Fruit fly (Drosophila melanogaster): Measurements from ENCODE around the gene IKKbeta.

Gene IKKbeta

dm6 chr3R:16094011-16094729, 44.9 kb upstream of the IKKbeta start (continued):
- TF ChIP-seq dsx (GFP tag; optimal IDR thresholded peaks at IDR 0.05; ENCODE audit: poor library complexity, severe bottlenecking) (peak; percentile 71), Sox102F (GFP tag; optimal IDR thresholded peaks at IDR 0.05) (peak; percentile 56), vri (GFP tag; optimal IDR thresholded peaks at IDR 0.05) (no peak), CG34406 (GFP tag; optimal IDR thresholded peaks at IDR 0.05) (peak; percentile 71), Eip75B (GFP tag; optimal IDR thresholded peaks at IDR 0.05) (peak; percentile 73), CG3032 (tag; optimal IDR thresholded peaks at IDR 0.05) (peak; percentile 79), CG1621 (tag; optimal IDR thresholded peaks at IDR 0.05) (peak; percentile 43), CG3919 (GFP tag; optimal IDR thresholded peaks at IDR 0.05) (peak; percentile 84), CG6854 (GFP tag; optimal IDR thresholded peaks at IDR 0.05) (peak; percentile 26), CG6808 (GFP tag; optimal IDR thresholded peaks at IDR 0.05) (peak; percentile 82), Lpt (GFP tag; optimal IDR thresholded peaks at IDR 0.05) (peak; percentile 87), Hr4 (GFP tag; optimal IDR thresholded peaks at IDR 0.05) (peak; percentile 86), acj6 (GFP tag; optimal IDR thresholded peaks at IDR 0.05) (peak; percentile 83), Ets96B (tag; optimal IDR thresholded peaks at IDR 0.05) (peak; percentile 80), CG11902 (GFP tag; optimal IDR thresholded peaks at IDR 0.05) (peak; percentile 28), net (GFP tag; optimal IDR thresholded peaks at IDR 0.05) (peak; percentile 84), Smox (GFP tag; optimal IDR thresholded peaks at IDR 0.05) (no peak), CG6276 (GFP tag; optimal IDR thresholded peaks at IDR 0.05) (peak; percentile 91), CG11294 (GFP tag; IDR thresholded peaks at IDR 0.05) (no peak; the same call in none of the 2 replicates), salr (GFP tag; optimal IDR thresholded peaks at IDR 0.05) (peak in 1 of 2 experiments; percentile 96), CG16779 (tag; optimal IDR thresholded peaks at IDR 0.05) (peak; percentile 78), topi (GFP tag; optimal IDR thresholded peaks at IDR 0.05) (peak; percentile 70), Gug (GFP tag; IDR thresholded peaks at IDR 0.05) (peak; percentile 63; the same call in 1 of the 2 replicates), Blimp-1 (GFP tag; optimal IDR thresholded peaks at IDR 0.05) (peak; percentile 27), CG4318 (GFP tag; optimal IDR thresholded peaks at IDR 0.05) (peak; percentile 87), Eip78C (GFP tag) (peak; percentile 97), CG31627 (GFP tag; optimal IDR thresholded peaks at IDR 0.05) (peak; percentile 34), CG6163 (GFP tag; IDR thresholded peaks at IDR 0.05) (peak; percentile 68; the same call in 2 of the 3 replicates)

- no peak for TF ChIP-seq esn (GFP tag; optimal IDR thresholded peaks at IDR 0.05)
- TF ChIP-seq achi (GFP tag; optimal IDR thresholded peaks at IDR 0.05), result no peak
- TF ChIP-seq fd59A (GFP tag; optimal IDR thresholded peaks at IDR 0.05), result no peak
Measured at dm6 chr3R:16091910-16092627, 42.8 kb upstream of the IKKbeta start.

dm6 chr3R:16083578-16083977, 34.4 kb upstream of the IKKbeta start, which contains the start of gene sxe2:
Gene sxe2, plus strand, starts transcription at chr3R:16083878.
- TF ChIP-seq CG7368 (GFP tag; optimal IDR thresholded peaks at IDR 0.05), result no peak
- peak; percentile 65 for TF ChIP-seq Eip78C (GFP tag)
- no peak for TF ChIP-seq Eip75B (GFP tag; optimal IDR thresholded peaks at IDR 0.05)
- TF ChIP-seq CG8119 (GFP tag; IDR thresholded peaks at IDR 0.05), result no peak
- TF ChIP-seq eg (GFP tag; IDR thresholded peaks at IDR 0.05), result no peak
- TF ChIP-seq CG9139 (GFP tag; optimal IDR thresholded peaks at IDR 0.05), result no peak
